Fruit fly (Drosophila melanogaster) Kc167 (cell line): Measurements from ENCODE around the gene CG32793.

Experiments
- Sin3A ChIP-seq: fragments of >200 bp; optimal IDR thresholded peaks from 2 replicates; lab custom pipeline; 2018; ENCODE audit warnings: missing external identifiers
- h ChIP-seq: fragments of >200 bp; optimal IDR thresholded peaks from 3 replicates; lab custom pipeline; 2018; ENCODE audit warnings: missing external identifiers
- psq ChIP-seq: fragments of >200 bp; optimal IDR thresholded peaks from 2 replicates; lab custom pipeline; 2017; ENCODE audit warnings: missing external identifiers
- ttk ChIP-seq: sonication (Bioruptor generic); optimal IDR thresholded peaks from 2 replicates; lab custom pipeline; 2017; ENCODE audit warnings: missing external identifiers

DNA sequence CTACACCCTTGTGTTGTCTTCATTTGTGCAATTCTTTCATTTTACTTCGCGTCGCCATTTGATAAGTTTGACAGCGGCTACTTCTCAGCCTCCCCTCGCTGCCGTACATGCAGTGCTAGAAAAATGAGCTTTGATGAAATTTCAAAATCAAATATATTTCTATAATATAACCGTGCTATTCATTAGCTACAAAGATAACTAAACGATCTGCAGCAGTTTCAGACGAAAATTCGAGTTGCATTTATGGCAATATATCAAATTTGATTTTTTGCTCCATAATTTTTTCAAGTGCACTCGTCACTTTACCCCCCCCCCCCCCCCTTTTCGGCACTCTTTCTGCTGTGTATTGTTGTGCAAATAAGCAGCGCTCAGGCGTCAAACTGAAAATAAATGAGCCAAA, 17.0 kb upstream of the CG32793 start:
- TF ChIP-seq psq, result no peak
- no peak for TF ChIP-seq Sin3A (lab: Kevin White, UChicago)
- TF ChIP-seq ttk (lab: Kevin White, UChicago), result no peak
- TF ChIP-seq h (lab: Kevin White, UChicago), result no peak
